Worm (Caenorhabditis elegans) whole organism, L2 larva: ENCODE results near the gene C05E7.3.

Source experiments
- R02D3.7 ChIP-seq: fragments of 150-350 bp; optimal IDR thresholded peaks from 2 replicates; lab custom pipeline; 2014; ENCODE audit warnings: missing biosample characterization, missing genetic modification characterization
- lin-11 ChIP-seq: fragments of 150-350 bp; sonication (generic microtip); optimal IDR thresholded peaks from 2 replicates; lab custom pipeline; 2014; ENCODE audit warnings: missing biosample characterization, missing genetic modification characterization, inconsistent platforms, mixed read lengths
- lin-39 ChIP-seq: fragments of 150-350 bp; optimal IDR thresholded peaks from 2 replicates; lab custom pipeline; 2014; ENCODE audit warnings: missing biosample characterization, missing genetic modification reagents, missing genetic modification characterization
- unc-62 ChIP-seq: fragments of 150-350 bp; optimal IDR thresholded peaks from 2 replicates; lab custom pipeline; 2014; ENCODE audit warnings: missing biosample characterization, missing genetic modification reagents, missing genetic modification characterization

DNA sequence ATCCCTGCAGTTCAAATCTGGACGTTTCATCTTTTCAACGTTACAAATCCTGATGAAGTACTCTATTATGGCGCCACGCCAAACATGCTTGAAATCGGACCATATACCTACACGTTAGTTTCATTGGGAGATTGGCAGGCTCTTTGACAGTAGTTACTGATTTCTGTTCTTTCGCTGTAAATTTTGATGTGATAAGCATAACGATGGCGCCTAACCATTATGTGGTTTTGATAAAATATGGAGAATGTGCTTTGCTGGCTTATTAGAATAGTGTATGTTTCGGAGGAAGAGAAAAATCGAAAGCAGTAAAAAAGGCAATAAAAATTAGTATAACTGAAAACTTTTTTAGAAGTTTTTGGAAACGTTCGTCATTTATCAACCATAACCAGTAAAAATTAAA, 36.3 kb upstream of the C05E7.3 start:
- no peak for TF ChIP-seq R02D3.7 (tag; lab: Kevin White, UChicago)
- no peak for TF ChIP-seq unc-62 (GFP tag; lab: Kevin White, UChicago)
- no peak for TF ChIP-seq lin-11 (tag; lab: Kevin White, UChicago)
- TF ChIP-seq lin-39 (tag; lab: Kevin White, UChicago), result no peak
